Fruit fly (Drosophila melanogaster) whole organism, pupa: ENCODE measurements around the gene CG9396.
A peak's percentile ranks its signal among the peaks of the same experiment; 100 is the strongest.

ENCODE experiments used
- CG14655 ChIP-seq: fragments of 200-800 bp; sonication (Bioruptor generic); optimal IDR thresholded peaks from 3 replicates; lab custom pipeline; 2017; ENCODE audit warnings: mild to moderate bottlenecking, missing biosample characterization, missing genetic modification reagents, missing genetic modification characterization
- CG17806 ChIP-seq: fragments of 200-800 bp; sonication (Bioruptor generic); optimal IDR thresholded peaks from 2 replicates; lab custom pipeline; 2018; ENCODE audit warnings: missing biosample characterization, mild to moderate bottlenecking, missing genetic modification characterization, moderate library complexity
- CG8301 ChIP-seq: fragments of 200-800 bp; sonication (Bioruptor generic); optimal IDR thresholded peaks from 2 replicates; lab custom pipeline; 2018; ENCODE audit warnings: missing biosample characterization, mild to moderate bottlenecking, missing genetic modification characterization
- D1 ChIP-seq: fragments of 200-800 bp; sonication (Bioruptor generic); optimal IDR thresholded peaks from 2 replicates; lab custom pipeline; 2018; ENCODE audit warnings: missing biosample characterization, mild to moderate bottlenecking, missing genetic modification characterization, moderate library complexity
- EcR ChIP-seq: fragments of 200-800 bp; sonication (Bioruptor generic); optimal IDR thresholded peaks from 3 replicates; lab custom pipeline; 2019; ENCODE audit warnings: missing biosample characterization, missing genetic modification characterization, mild to moderate bottlenecking, moderate library complexity, missing genetic modification reagents
- Ets98B ChIP-seq: fragments of 200-800 bp; sonication (Bioruptor generic); IDR thresholded peaks from 2 replicates; pipeline ENCODE4 v1.3.6; 2022; ENCODE audit warnings: missing biosample characterization, missing genetic modification characterization
- Pif1B ChIP-seq: fragments of 200-800 bp; sonication (Bioruptor generic); optimal IDR thresholded peaks from 3 replicates; lab custom pipeline; 2016; ENCODE audit warnings: missing biosample characterization, missing genetic modification characterization
- gl ChIP-seq: fragments of 200-800 bp; sonication (Bioruptor generic); optimal IDR thresholded peaks from 2 replicates; lab custom pipeline; 2018; ENCODE audit warnings: missing biosample characterization, mild to moderate bottlenecking, missing genetic modification characterization

dm6 chr3R:9577382-9578137 is 6.1 kb upstream of the CG9396 start, which contains the start of the genes Kap-alpha3 and Son:
- no peak for TF ChIP-seq D1
- no peak for TF ChIP-seq CG14655 (GFP tag; lab: Kevin White, UChicago)
- peak; percentile 57 for TF ChIP-seq gl (tag; lab: Kevin White, UChicago)
- peak; percentile 77 for TF ChIP-seq CG8301 (tag; lab: Kevin White, UChicago)
- TF ChIP-seq Ets98B, result peak; percentile 73
- TF ChIP-seq EcR (GFP tag; lab: Kevin White, UChicago), result no peak
- TF ChIP-seq CG17806, result peak; percentile 36
- peak; percentile 75 for TF ChIP-seq Pif1B (GFP tag; lab: Kevin White, UChicago)
